Worm (Caenorhabditis elegans) whole organism, L4 larva: Measurements from ENCODE around the gene zmp-1.

Source experiments
- D1046.2 ChIP-seq: fragments of 200-800 bp; sonication (Bioruptor generic); IDR thresholded peaks from 2 replicates; pipeline ENCODE4 v1.3.6; 2022; ENCODE audit warnings: missing genetic modification characterization, missing compliant biosample characterization
- F37D6.2 ChIP-seq: sonication (generic microtip); optimal IDR thresholded peaks from 2 replicates; lab custom pipeline; 2016; ENCODE audit warnings: mild to moderate bottlenecking, missing genetic modification characterization, missing compliant biosample characterization
- R02D3.7 ChIP-seq: fragments of 150-350 bp; sonication (generic microtip); optimal IDR thresholded peaks from 3 replicates; lab custom pipeline; 2014; ENCODE audit warnings: missing biosample characterization, missing genetic modification characterization
- T26A8.4 ChIP-seq: fragments of 200-800 bp; sonication (Bioruptor generic); IDR thresholded peaks from 2 replicates; pipeline ENCODE4 v1.3.6; 2022; ENCODE audit warnings: missing genetic modification characterization, missing compliant biosample characterization
- Y105C5A.15 ChIP-seq: fragments of 200-800 bp; sonication (Bioruptor generic); IDR thresholded peaks from 2 replicates; pipeline ENCODE4 v1.3.6; 2022; ENCODE audit warnings: missing genetic modification characterization, missing compliant biosample characterization
- Y5F2A.4 ChIP-seq: fragments of 200-800 bp; sonication (Bioruptor generic); optimal IDR thresholded peaks from 2 replicates; lab custom pipeline; 2018; ENCODE audit warnings: mild to moderate bottlenecking, missing genetic modification characterization, missing compliant biosample characterization
- Y75B8A.6 ChIP-seq: fragments of 200-800 bp; sonication (Bioruptor generic); IDR thresholded peaks from 2 replicates; pipeline ENCODE4 v1.3.6; 2022; ENCODE audit warnings: missing genetic modification reagents, missing genetic modification characterization, missing compliant biosample characterization
- ZK546.5 ChIP-seq, 2 experiments: sonication (generic microtip); optimal IDR thresholded peaks; 2 replicates each; lab custom pipeline; 2017; ENCODE audit warnings: missing biosample characterization in 2 of 2, missing genetic modification characterization in 2 of 2
- aha-1 ChIP-seq: fragments of 150-350 bp; peaks from one replicate; lab custom pipeline; 2014; ENCODE audit warnings: missing biosample characterization, missing genetic modification characterization
- aly-2 ChIP-seq: sonication (generic microtip); optimal IDR thresholded peaks from 2 replicates; lab custom pipeline; 2018; ENCODE audit warnings: missing biosample characterization, missing genetic modification characterization
- arid-1 ChIP-seq: fragments of 200-800 bp; sonication (Bioruptor generic); conservative IDR thresholded peaks from 2 replicates; pipeline ENCODE4 v1.3.6; 2022; ENCODE audit warnings: missing genetic modification reagents, missing genetic modification characterization, missing compliant biosample characterization
- ceh-20 ChIP-seq: fragments of 200-800 bp; sonication (Bioruptor generic); IDR thresholded peaks from 2 replicates; pipeline ENCODE4 v1.3.6; 2022; ENCODE audit warnings: missing genetic modification reagents, missing genetic modification characterization, missing compliant biosample characterization
- ceh-62 ChIP-seq: sonication (generic microtip); optimal IDR thresholded peaks from 2 replicates; lab custom pipeline; 2017; ENCODE audit warnings: missing biosample characterization, missing genetic modification characterization
- cey-2 ChIP-seq: sonication (generic microtip); optimal IDR thresholded peaks from 3 replicates; lab custom pipeline; 2017; ENCODE audit warnings: missing genetic modification characterization, mild to moderate bottlenecking, missing compliant biosample characterization, antibody characterized with exemption, borderline replicate concordance; ENCODE audit not compliant: insufficient read depth
- daf-12 ChIP-seq: fragments of 150-350 bp; optimal IDR thresholded peaks from 2 replicates; lab custom pipeline; 2014; ENCODE audit warnings: missing biosample characterization, missing genetic modification reagents, missing genetic modification characterization
- daf-16 ChIP-seq, 3 experiments: sonication (generic microtip); optimal IDR thresholded peaks; 2 replicates each; lab custom pipeline; 2016 to 2017; ENCODE audit warnings: missing genetic modification characterization in 3 of 3, missing genetic modification reagents in 3 of 3, mild to moderate bottlenecking in 2 of 3, missing compliant biosample characterization in 2 of 3, missing biosample characterization in 1 of 3, moderate library complexity in 1 of 3
- dmd-9 ChIP-seq: fragments of 200-800 bp; sonication (Bioruptor generic); IDR thresholded peaks from 2 replicates; pipeline ENCODE4 v1.3.6; 2022; ENCODE audit warnings: missing genetic modification reagents, missing genetic modification characterization, missing compliant biosample characterization
- dve-1 ChIP-seq: sonication (generic microtip); optimal IDR thresholded peaks from 2 replicates; lab custom pipeline; 2017; ENCODE audit warnings: antibody characterized with exemption, mild to moderate bottlenecking, missing genetic modification characterization, missing compliant biosample characterization; ENCODE audit not compliant: insufficient read depth
- egl-27 ChIP-seq: sonication (generic microtip); optimal IDR thresholded peaks from 3 replicates; lab custom pipeline; 2017; ENCODE audit warnings: missing biosample characterization, missing genetic modification reagents, missing genetic modification characterization
- fkh-10 ChIP-seq: fragments of 150-350 bp; optimal IDR thresholded peaks from 2 replicates; lab custom pipeline; 2014; ENCODE audit warnings: missing biosample characterization, missing genetic modification reagents, missing genetic modification characterization
- fos-1 ChIP-seq: fragments of 150-350 bp; optimal IDR thresholded peaks from 2 replicates; lab custom pipeline; 2014; ENCODE audit warnings: missing biosample characterization, missing genetic modification characterization
- gei-8 ChIP-seq: fragments of 200-800 bp; sonication (Bioruptor generic); optimal IDR thresholded peaks from 2 replicates; lab custom pipeline; 2018; ENCODE audit warnings: mild to moderate bottlenecking, missing genetic modification characterization, missing compliant biosample characterization
- lin-1 ChIP-seq: fragments of 200-800 bp; sonication (Bioruptor generic); IDR thresholded peaks from 2 replicates; pipeline ENCODE4 v1.3.6; 2022; ENCODE audit warnings: missing genetic modification reagents, missing genetic modification characterization, missing compliant biosample characterization
- lin-13 ChIP-seq: fragments of 150-350 bp; optimal IDR thresholded peaks from 2 replicates; lab custom pipeline; 2014; ENCODE audit warnings: missing biosample characterization, missing genetic modification reagents, missing genetic modification characterization
- lin-39 ChIP-seq: fragments of 150-350 bp; optimal IDR thresholded peaks from 2 replicates; lab custom pipeline; 2014; ENCODE audit warnings: missing biosample characterization, missing genetic modification reagents, missing genetic modification characterization
- lsy-2 ChIP-seq, 2 experiments: fragments of 150-350 bp in 1 of 2; sonication (generic microtip) in 1 of 2; optimal IDR thresholded peaks; 2 replicates each; lab custom pipeline; 2014 to 2017; ENCODE audit warnings: missing biosample characterization in 2 of 2, missing genetic modification characterization in 2 of 2
- madf-9 ChIP-seq: fragments of 200-800 bp; sonication (Bioruptor generic); conservative IDR thresholded peaks from 2 replicates; pipeline ENCODE4 v1.3.6; 2022; ENCODE audit warnings: missing genetic modification reagents, missing genetic modification characterization, missing compliant biosample characterization
- mdl-1 ChIP-seq, 2 experiments: fragments of 150-350 bp in 1 of 2; sonication (generic microtip) in 1 of 2; optimal IDR thresholded peaks; 2 replicates each; lab custom pipeline; 2014 to 2017; ENCODE audit warnings: missing biosample characterization in 2 of 2, missing genetic modification characterization in 2 of 2
- mxl-3 ChIP-seq: fragments of 200-800 bp; sonication (Bioruptor generic); optimal IDR thresholded peaks from 2 replicates; lab custom pipeline; 2018; ENCODE audit warnings: mild to moderate bottlenecking, missing genetic modification characterization, missing compliant biosample characterization
- nhr-102 ChIP-seq: sonication (generic microtip); optimal IDR thresholded peaks from 2 replicates; lab custom pipeline; 2016; ENCODE audit warnings: mild to moderate bottlenecking, missing genetic modification characterization, moderate library complexity, missing compliant biosample characterization
- nhr-25 ChIP-seq: sonication (generic microtip); optimal IDR thresholded peaks from 2 replicates; lab custom pipeline; 2017; ENCODE audit warnings: missing genetic modification characterization, mild to moderate bottlenecking, missing compliant biosample characterization, antibody characterized with exemption, moderate library complexity, borderline replicate concordance; ENCODE audit not compliant: insufficient read depth
- nhr-28 ChIP-seq: fragments of 150-350 bp; optimal IDR thresholded peaks from 2 replicates; lab custom pipeline; 2014; ENCODE audit warnings: missing biosample characterization, missing genetic modification characterization
- nhr-6 ChIP-seq: fragments of 150-350 bp; optimal IDR thresholded peaks from 2 replicates; lab custom pipeline; 2014; ENCODE audit warnings: missing biosample characterization, missing genetic modification characterization
- nhr-77 ChIP-seq: fragments of 150-350 bp; optimal IDR thresholded peaks from 2 replicates; lab custom pipeline; 2014; ENCODE audit warnings: missing biosample characterization, missing genetic modification characterization
- pha-4 ChIP-seq, 2 experiments: fragments of 150-350 bp in 1 of 2; fragments of 200-800 bp in 1 of 2; sonication (Bioruptor generic) in 1 of 2; IDR thresholded peaks in 1 of 2; optimal IDR thresholded peaks in 1 of 2; 2 replicates each; pipeline versions ENCODE4 v1.3.6 to Lab custom; 2014 to 2022; ENCODE audit warnings: missing genetic modification characterization in 2 of 2, missing genetic modification reagents in 2 of 2, missing biosample characterization in 1 of 2, missing compliant biosample characterization in 1 of 2
- php-3 ChIP-seq: fragments of 200-800 bp; sonication (Bioruptor generic); IDR thresholded peaks from 2 replicates; pipeline ENCODE4 v1.3.6; 2022; ENCODE audit warnings: missing genetic modification reagents, missing genetic modification characterization, missing compliant biosample characterization
- pqm-1 ChIP-seq: sonication (generic microtip); optimal IDR thresholded peaks from 2 replicates; lab custom pipeline; 2017; ENCODE audit warnings: missing biosample characterization, missing genetic modification characterization
- saeg-2 ChIP-seq: fragments of 200-800 bp; sonication (Bioruptor generic); IDR thresholded peaks from 2 replicates; pipeline ENCODE4 v1.3.6; 2022; ENCODE audit warnings: missing genetic modification reagents, missing genetic modification characterization, missing compliant biosample characterization
- snpc-1.2 ChIP-seq: fragments of 200-800 bp; sonication (Bioruptor generic); IDR thresholded peaks from 2 replicates; pipeline ENCODE4 v1.3.6; 2022; ENCODE audit warnings: missing genetic modification reagents, missing genetic modification characterization, missing compliant biosample characterization
- spr-3 ChIP-seq: fragments of 200-800 bp; sonication (Bioruptor generic); optimal IDR thresholded peaks from 2 replicates; lab custom pipeline; 2018; ENCODE audit warnings: mild to moderate bottlenecking, missing genetic modification characterization, missing compliant biosample characterization
- tag-97 ChIP-seq: fragments of 200-800 bp; sonication (Bioruptor generic); IDR thresholded peaks from 2 replicates; pipeline ENCODE4 v1.3.6; 2022; ENCODE audit warnings: missing genetic modification characterization, missing compliant biosample characterization
- tra-1 ChIP-seq: fragments of 200-800 bp; sonication (Bioruptor generic); IDR thresholded peaks from 2 replicates; pipeline ENCODE4 v1.3.6; 2022; ENCODE audit warnings: missing genetic modification reagents, missing genetic modification characterization, missing compliant biosample characterization
- unc-130 ChIP-seq: sonication (generic microtip); optimal IDR thresholded peaks from 2 replicates; lab custom pipeline; 2016; ENCODE audit warnings: missing genetic modification reagents, missing genetic modification characterization, missing compliant biosample characterization
- vab-7 ChIP-seq: fragments of 200-800 bp; sonication (Bioruptor generic); IDR thresholded peaks from 2 replicates; pipeline ENCODE4 v1.3.6; 2022; ENCODE audit warnings: missing genetic modification reagents, missing genetic modification characterization, missing compliant biosample characterization
- zip-2 ChIP-seq: fragments of 150-350 bp; optimal IDR thresholded peaks from 2 replicates; lab custom pipeline; 2014; ENCODE audit warnings: missing biosample characterization, missing genetic modification characterization
- ztf-11 ChIP-seq: fragments of 150-350 bp; optimal IDR thresholded peaks from 2 replicates; lab custom pipeline; 2014; ENCODE audit warnings: missing biosample characterization, missing genetic modification characterization

zmp-1 gene

ce11 chrIII:5938790-5939452 lies 6.2 kb upstream of the zmp-1 start (continued):
- TF ChIP-seq saeg-2 (no peak), F37D6.2 (tag; lab: Kevin White, UChicago) (no peak), snpc-1.2 (no peak), daf-16 (GFP tag; optimal IDR thresholded peaks at IDR 0.05; lab: Kevin White, UChicago) (no peak), daf-16 (tag; optimal IDR thresholded peaks at IDR 0.05; lab: Kevin White, UChicago) (peak; percentile 78), nhr-6 (tag; lab: Kevin White, UChicago) (no peak), aly-2 (tag; lab: Kevin White, UChicago) (no peak), mdl-1 (tag; optimal IDR thresholded peaks at IDR 0.05; lab: Kevin White, UChicago) (no peak), egl-27 (tag; lab: Kevin White, UChicago) (no peak), arid-1 (GFP tag; lab: Robert Waterston, UW) (no peak), nhr-77 (peak; percentile 36), unc-130 (GFP tag; lab: Kevin White, UChicago) (peak; percentile 84), tra-1 (0 out of 2 replicates have a peak, but pooled peaks have one; percentile 13), zip-2 (tag; lab: Kevin White, UChicago) (no peak), lin-13 (GFP tag; lab: Kevin White, UChicago) (no peak), Y105C5A.15 (no peak), ceh-20 (GFP tag; lab: Robert Waterston, UW) (peak; percentile 58), nhr-102 (tag; lab: Kevin White, UChicago) (no peak), pqm-1 (peak; percentile 23), lin-1 (GFP tag; lab: Robert Waterston, UW) (no peak), Y5F2A.4 (GFP tag; lab: Kevin White, UChicago) (no peak), dmd-9 (GFP tag; lab: Robert Waterston, UW) (no peak), fos-1 (tag; lab: Kevin White, UChicago) (no peak), vab-7 (no peak), ztf-11 (tag; lab: Kevin White, UChicago) (no peak)

ce11 chrIII:5938013-5938412 lies 5.3 kb upstream of the zmp-1 start:
- TF ChIP-seq pqm-1 (no peak), lin-39 (tag; lab: Kevin White, UChicago) (peak; percentile 64), gei-8 (GFP tag; lab: Kevin White, UChicago) (no peak), dve-1 (tag; lab: Kevin White, UChicago) (peak; percentile 91), daf-12 (no peak), nhr-28 (tag; lab: Kevin White, UChicago) (peak; percentile 85), ceh-62 (no peak), F37D6.2 (tag; lab: Kevin White, UChicago) (no peak), pha-4 (GFP tag; IDR thresholded peaks at IDR 0.05; lab: Robert Waterston, UW) (no peak), pha-4 (tag; optimal IDR thresholded peaks at IDR 0.05; lab: Kevin White, UChicago) (no peak), madf-9 (GFP tag; lab: Robert Waterston, UW) (no peak), mxl-3 (GFP tag; lab: Kevin White, UChicago) (peak; percentile 83), saeg-2 (0 out of 2 replicates have a peak, but pooled peaks have one; percentile 54), spr-3 (GFP tag; lab: Kevin White, UChicago) (no peak), fkh-10 (GFP tag; lab: Kevin White, UChicago) (no peak), cey-2 (tag; lab: Kevin White, UChicago) (peak; percentile 85), R02D3.7 (no peak), D1046.2 (GFP tag; lab: Robert Waterston, UW) (no peak), T26A8.4 (GFP tag; lab: Robert Waterston, UW) (peak; percentile 67; the same call in 1 of the 2 replicates), nhr-102 (tag; lab: Kevin White, UChicago) (peak; percentile 24), nhr-25 (tag; lab: Kevin White, UChicago) (peak; percentile 7), mdl-1 (tag; optimal IDR thresholded peaks at IDR 0.05; lab: Kevin White, UChicago) (peak; percentile 13 to 81), lin-13 (GFP tag; lab: Kevin White, UChicago) (no peak), nhr-77 (peak; percentile 12), zip-2 (tag; lab: Kevin White, UChicago) (peak; percentile 14), lsy-2 (tag; optimal IDR thresholded peaks at IDR 0.05; lab: Kevin White, UChicago) (peak; percentile 35 to 72), aly-2 (tag; lab: Kevin White, UChicago) (no peak), Y75B8A.6 (GFP tag; lab: Robert Waterston, UW) (no peak), aha-1 (tag; lab: Kevin White, UChicago) (peak; percentile 70), ZK546.5 (tag; optimal IDR thresholded peaks at IDR 0.05; lab: Kevin White, UChicago) (no peak), vab-7 (no peak), tag-97 (GFP tag; lab: Robert Waterston, UW) (no peak), php-3 (GFP tag; lab: Robert Waterston, UW) (no peak)
